Fruit fly (Drosophila melanogaster): ENCODE data around the gene CG34417.

DNA sequence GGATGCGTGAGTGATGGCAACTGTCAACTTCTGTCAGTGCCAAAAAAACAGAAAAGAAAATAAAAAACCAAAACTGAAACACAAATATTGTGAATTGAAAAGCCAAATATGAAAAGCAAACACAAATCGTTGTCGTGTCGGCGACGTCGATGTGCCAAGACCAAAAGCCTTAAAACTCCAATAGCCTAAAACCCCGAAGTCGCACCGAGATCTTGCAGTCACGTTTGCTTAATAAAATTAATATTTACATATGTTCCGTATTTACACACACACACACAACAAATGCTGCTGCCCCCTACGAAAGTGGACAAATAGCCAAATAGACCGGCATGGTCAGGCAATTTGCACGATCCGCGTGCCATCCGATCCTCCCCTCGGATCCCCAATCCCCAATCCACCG lies 97.6 kb downstream of the CG34417 start:
- TF ChIP-seq psq (optimal IDR thresholded peaks at IDR 0.05) (no peak), usp (GFP tag; optimal IDR thresholded peaks at IDR 0.05) (no peak), EcR (GFP tag; optimal IDR thresholded peaks at IDR 0.05) (no peak)
